Fruit fly (Drosophila melanogaster) whole organism, prepupa: ENCODE measurements around the gene Sema1a.

Experiments used
- Blimp-1 ChIP-seq: fragments of 200-800 bp; sonication (Bioruptor generic); optimal IDR thresholded peaks from 3 replicates; lab custom pipeline; 2017; ENCODE audit warnings: missing biosample characterization, missing genetic modification characterization, mild to moderate bottlenecking, moderate library complexity, missing genetic modification reagents
- CG10631 ChIP-seq: fragments of 200-800 bp; sonication (Bioruptor generic); optimal IDR thresholded peaks from 2 replicates; lab custom pipeline; 2016; ENCODE audit warnings: missing biosample characterization, missing genetic modification characterization
- CG11762 ChIP-seq: fragments of 200-800 bp; sonication (Bioruptor generic); optimal IDR thresholded peaks from 3 replicates; lab custom pipeline; 2016; ENCODE audit warnings: missing biosample characterization, missing genetic modification characterization; ENCODE audit not compliant: insufficient read depth
- CG15336 ChIP-seq: fragments of 200-800 bp; sonication (Bioruptor generic); IDR thresholded peaks from 2 replicates; pipeline ENCODE4 v1.3.6; 2022; ENCODE audit warnings: missing biosample characterization, missing genetic modification characterization
- CG1621 ChIP-seq: fragments of 200-800 bp; sonication (Bioruptor generic); optimal IDR thresholded peaks from 3 replicates; lab custom pipeline; 2018; ENCODE audit warnings: missing biosample characterization, mild to moderate bottlenecking, missing genetic modification characterization
- CG16779 ChIP-seq: fragments of 200-800 bp; sonication (Bioruptor generic); optimal IDR thresholded peaks from 3 replicates; lab custom pipeline; 2017; ENCODE audit warnings: missing biosample characterization, mild to moderate bottlenecking, missing genetic modification characterization
- CG31627 ChIP-seq: fragments of 200-800 bp; sonication (Bioruptor generic); optimal IDR thresholded peaks from 3 replicates; lab custom pipeline; 2016; ENCODE audit warnings: missing biosample characterization, missing genetic modification characterization
- CG32006 ChIP-seq: fragments of 200-800 bp; sonication (Bioruptor generic); optimal IDR thresholded peaks from 3 replicates; lab custom pipeline; 2017; ENCODE audit warnings: missing biosample characterization, mild to moderate bottlenecking, missing genetic modification characterization
- CG34406 ChIP-seq: fragments of 200-800 bp; sonication (Bioruptor generic); optimal IDR thresholded peaks from 3 replicates; lab custom pipeline; 2016; ENCODE audit warnings: missing biosample characterization, missing genetic modification characterization
- CG4318 ChIP-seq: fragments of 200-800 bp; sonication (Bioruptor generic); optimal IDR thresholded peaks from 3 replicates; lab custom pipeline; 2017; ENCODE audit warnings: missing biosample characterization, mild to moderate bottlenecking, missing genetic modification characterization
- CG6163 ChIP-seq: fragments of 200-800 bp; sonication (Bioruptor generic); IDR thresholded peaks from 3 replicates; pipeline ENCODE4 v1.3.6; 2022; ENCODE audit warnings: missing biosample characterization, missing genetic modification characterization
- CG6276 ChIP-seq: fragments of 200-800 bp; sonication (Bioruptor generic); optimal IDR thresholded peaks from 2 replicates; lab custom pipeline; 2017; ENCODE audit warnings: missing biosample characterization, mild to moderate bottlenecking, missing genetic modification characterization
- CG6808 ChIP-seq: fragments of 200-800 bp; sonication (Bioruptor generic); optimal IDR thresholded peaks from 3 replicates; lab custom pipeline; 2017; ENCODE audit warnings: missing biosample characterization, missing genetic modification characterization, mild to moderate bottlenecking, moderate library complexity, missing genetic modification reagents
- CG6854 ChIP-seq: fragments of 200-800 bp; sonication (Bioruptor generic); optimal IDR thresholded peaks from 2 replicates; lab custom pipeline; 2017; ENCODE audit warnings: missing biosample characterization, mild to moderate bottlenecking, missing genetic modification characterization
- CG7368 ChIP-seq: fragments of 200-800 bp; sonication (Bioruptor generic); optimal IDR thresholded peaks from 3 replicates; lab custom pipeline; 2016; ENCODE audit warnings: missing biosample characterization, missing genetic modification characterization
- CG8319 ChIP-seq: fragments of 200-800 bp; sonication (Bioruptor generic); optimal IDR thresholded peaks from 3 replicates; lab custom pipeline; 2016; ENCODE audit warnings: missing biosample characterization, missing genetic modification characterization
- CG8632 ChIP-seq: fragments of 200-800 bp; sonication (Bioruptor generic); optimal IDR thresholded peaks from 3 replicates; lab custom pipeline; 2016; ENCODE audit warnings: missing biosample characterization, missing genetic modification characterization
- CG9139 ChIP-seq: fragments of 200-800 bp; sonication (Bioruptor generic); optimal IDR thresholded peaks from 3 replicates; lab custom pipeline; 2017; ENCODE audit warnings: missing biosample characterization, mild to moderate bottlenecking, missing genetic modification characterization
- Eip75B ChIP-seq: fragments of 200-800 bp; sonication (Bioruptor generic); optimal IDR thresholded peaks from 3 replicates; lab custom pipeline; 2016; ENCODE audit warnings: missing biosample characterization, missing genetic modification characterization
- Eip93F ChIP-seq: fragments of 200-800 bp; sonication (Bioruptor generic); optimal IDR thresholded peaks from 2 replicates; lab custom pipeline; 2016; ENCODE audit warnings: missing biosample characterization, mild to moderate bottlenecking, missing genetic modification characterization
- Ets21C ChIP-seq: fragments of 200-800 bp; sonication (Bioruptor generic); optimal IDR thresholded peaks from 3 replicates; lab custom pipeline; 2016; ENCODE audit warnings: missing biosample characterization, missing genetic modification characterization
- Ets96B ChIP-seq: fragments of 200-800 bp; optimal IDR thresholded peaks from 2 replicates; lab custom pipeline; 2019; ENCODE audit warnings: missing biosample characterization, mild to moderate bottlenecking, missing genetic modification characterization, moderate library complexity
- Gug ChIP-seq: fragments of 200-800 bp; sonication (Bioruptor generic); IDR thresholded peaks from 2 replicates; pipeline ENCODE4 v1.3.6; 2022; ENCODE audit warnings: missing biosample characterization, missing genetic modification characterization
- Hr39 ChIP-seq: fragments of 200-800 bp; sonication (Bioruptor generic); optimal IDR thresholded peaks from 2 replicates; lab custom pipeline; 2016; ENCODE audit warnings: missing biosample characterization, missing genetic modification characterization
- Hr4 ChIP-seq: fragments of 200-800 bp; sonication (Bioruptor generic); optimal IDR thresholded peaks from 3 replicates; lab custom pipeline; 2016; ENCODE audit warnings: missing biosample characterization, missing genetic modification characterization
- Lpt ChIP-seq: fragments of 200-800 bp; sonication (Bioruptor generic); optimal IDR thresholded peaks from 3 replicates; lab custom pipeline; 2016; ENCODE audit warnings: missing biosample characterization, missing genetic modification characterization
- Sox14 ChIP-seq: fragments of 200-800 bp; sonication (Bioruptor generic); optimal IDR thresholded peaks from 3 replicates; lab custom pipeline; 2016; ENCODE audit warnings: missing biosample characterization, missing genetic modification characterization
- Sox15 ChIP-seq: fragments of 200-800 bp; sonication (Bioruptor generic); optimal IDR thresholded peaks from 3 replicates; lab custom pipeline; 2016; ENCODE audit warnings: missing biosample characterization, missing genetic modification characterization
- acj6 ChIP-seq: fragments of 200-800 bp; sonication (Bioruptor generic); optimal IDR thresholded peaks from 3 replicates; lab custom pipeline; 2016; ENCODE audit warnings: missing biosample characterization, missing genetic modification characterization
- cyc ChIP-seq: fragments of 200-800 bp; sonication (Bioruptor generic); optimal IDR thresholded peaks from 3 replicates; lab custom pipeline; 2016; ENCODE audit warnings: missing biosample characterization, missing genetic modification characterization
- dac ChIP-seq: fragments of 200-800 bp; sonication (Bioruptor generic); optimal IDR thresholded peaks from 2 replicates; lab custom pipeline; 2017; ENCODE audit warnings: missing biosample characterization, mild to moderate bottlenecking, missing genetic modification characterization
- dsx ChIP-seq: fragments of 200-800 bp; optimal IDR thresholded peaks from 3 replicates; lab custom pipeline; 2019; ENCODE audit warnings: missing biosample characterization, mild to moderate bottlenecking, missing genetic modification characterization, moderate library complexity; ENCODE audit not compliant: poor library complexity, severe bottlenecking
- eg ChIP-seq: fragments of 200-800 bp; sonication (Bioruptor generic); IDR thresholded peaks from 3 replicates; pipeline ENCODE4 v1.3.6; 2022; ENCODE audit warnings: missing biosample characterization, missing genetic modification characterization
- fd59A ChIP-seq: fragments of 200-800 bp; sonication (Bioruptor generic); optimal IDR thresholded peaks from 2 replicates; lab custom pipeline; 2017; ENCODE audit warnings: missing biosample characterization, mild to moderate bottlenecking, missing genetic modification characterization, missing genetic modification reagents
- fkh ChIP-seq: fragments of 200-800 bp; sonication (Bioruptor generic); optimal IDR thresholded peaks from 3 replicates; lab custom pipeline; 2017; ENCODE audit warnings: missing biosample characterization, mild to moderate bottlenecking, missing genetic modification characterization, moderate library complexity
- lz ChIP-seq: fragments of 200-800 bp; sonication (Bioruptor generic); optimal IDR thresholded peaks from 3 replicates; lab custom pipeline; 2016; ENCODE audit warnings: missing biosample characterization, missing genetic modification characterization
- net ChIP-seq: fragments of 200-800 bp; sonication (Bioruptor generic); optimal IDR thresholded peaks from 3 replicates; lab custom pipeline; 2016; ENCODE audit warnings: missing biosample characterization, missing genetic modification characterization
- salr ChIP-seq, 2 experiments: fragments of 200-800 bp; sonication (Bioruptor generic); optimal IDR thresholded peaks; 3 replicates each; lab custom pipeline; 2016 to 2018; ENCODE audit warnings: missing biosample characterization in 2 of 2, missing genetic modification characterization in 2 of 2, mild to moderate bottlenecking in 1 of 2
- spab ChIP-seq: fragments of 200-800 bp; sonication (Bioruptor generic); optimal IDR thresholded peaks from 2 replicates; lab custom pipeline; 2017; ENCODE audit warnings: missing biosample characterization, mild to moderate bottlenecking, missing genetic modification characterization, missing genetic modification reagents
- ss ChIP-seq, 2 experiments: fragments of 200-800 bp; sonication (Bioruptor generic); optimal IDR thresholded peaks; 2 replicates in 1 of 2; 3 replicates in 1 of 2; lab custom pipeline; 2017 to 2018; ENCODE audit warnings: mild to moderate bottlenecking in 2 of 2, missing biosample characterization in 2 of 2, missing genetic modification characterization in 2 of 2, moderate library complexity in 1 of 2
- topi ChIP-seq: fragments of 200-800 bp; sonication (Bioruptor generic); optimal IDR thresholded peaks from 3 replicates; lab custom pipeline; 2016; ENCODE audit warnings: missing biosample characterization, missing genetic modification characterization

The Sema1a gene

dm6 chr2L:8633671-8634391 is 91.9 kb downstream of the Sema1a start (continued):
- TF ChIP-seq CG31627 (GFP tag; lab: Kevin White, UChicago) (peak; percentile 12), topi (GFP tag; lab: Kevin White, UChicago) (peak; percentile 35), CG10631 (peak; percentile 5), dac (GFP tag; lab: Kevin White, UChicago) (no peak), ss (GFP tag; optimal IDR thresholded peaks at IDR 0.05; lab: Kevin White, UChicago) (no peak), cyc (GFP tag; lab: Kevin White, UChicago) (peak; percentile 5), CG16779 (tag; lab: Kevin White, UChicago) (no peak), net (GFP tag; lab: Kevin White, UChicago) (peak; percentile 26), CG9139 (GFP tag; lab: Kevin White, UChicago) (no peak), eg (GFP tag; lab: Robert Waterston, UW) (no peak; the same call in 2 of the 3 replicates), Sox15 (GFP tag; lab: Kevin White, UChicago) (no peak), CG1621 (tag; lab: Kevin White, UChicago) (no peak), spab (peak; percentile 8), Eip93F (GFP tag; lab: Kevin White, UChicago) (no peak), Sox14 (GFP tag; lab: Kevin White, UChicago) (peak; percentile 13), CG15336 (GFP tag; lab: Robert Waterston, UW) (no peak; the same call in 1 of the 2 replicates), CG6854 (no peak), CG4318 (peak; percentile 14), dsx (GFP tag; lab: Kevin White, UChicago) (no peak), CG6163 (peak; percentile 53; the same call in 1 of the 3 replicates), Hr4 (no peak), acj6 (GFP tag; lab: Kevin White, UChicago) (peak; percentile 16), CG6808 (no peak), CG32006 (peak; percentile 35), CG6276 (peak; percentile 15), CG7368 (GFP tag; lab: Kevin White, UChicago) (no peak), CG34406 (GFP tag; lab: Kevin White, UChicago) (peak; percentile 45), CG11762 (GFP tag; lab: Kevin White, UChicago) (peak; percentile 11), Ets96B (tag; lab: Kevin White, UChicago) (no peak), Lpt (GFP tag; lab: Kevin White, UChicago) (no peak), Gug (GFP tag; lab: Robert Waterston, UW) (no peak), lz (GFP tag; lab: Kevin White, UChicago) (peak; percentile 38), Eip75B (GFP tag; lab: Kevin White, UChicago) (peak; percentile 5), salr (GFP tag; optimal IDR thresholded peaks at IDR 0.05; lab: Kevin White, UChicago) (no peak), CG8632 (GFP tag; lab: Kevin White, UChicago) (peak; percentile 37)

- no peak for TF ChIP-seq dac (GFP tag; lab: Kevin White, UChicago)
- no peak for TF ChIP-seq fkh
- TF ChIP-seq Sox15 (GFP tag; lab: Kevin White, UChicago) = no peak
- TF ChIP-seq Ets96B (tag; lab: Kevin White, UChicago) = no peak
- no peak for TF ChIP-seq CG10631
- TF ChIP-seq CG8632 (GFP tag; lab: Kevin White, UChicago) = no peak
- no peak for TF ChIP-seq CG1621 (tag; lab: Kevin White, UChicago)
- TF ChIP-seq CG8319 = no peak
- no peak for TF ChIP-seq Hr39 (GFP tag; lab: Kevin White, UChicago)
- TF ChIP-seq CG4318 = no peak
- no peak for TF ChIP-seq Ets21C (GFP tag; lab: Kevin White, UChicago)
- TF ChIP-seq Blimp-1 (GFP tag; lab: Kevin White, UChicago) = no peak
- TF ChIP-seq eg (GFP tag; lab: Robert Waterston, UW) = no peak
- no peak for TF ChIP-seq CG6163
- TF ChIP-seq fd59A (GFP tag; lab: Kevin White, UChicago) = no peak
Measured at dm6 chr2L:8659549-8659948, 117.6 kb downstream of the Sema1a start.
